Fruit fly (Drosophila melanogaster) S2 (cell line): ENCODE results near the gene CG9777.

Source experiments
- CG8478 ChIP-seq: fragments of >200 bp; optimal IDR thresholded peaks from 2 replicates; lab custom pipeline; 2018
- CTCF ChIP-seq, 2 experiments: fragments of >200 bp; optimal IDR thresholded peaks; 2 replicates each; lab custom pipeline; 2018

CG9777 gene

DNA sequence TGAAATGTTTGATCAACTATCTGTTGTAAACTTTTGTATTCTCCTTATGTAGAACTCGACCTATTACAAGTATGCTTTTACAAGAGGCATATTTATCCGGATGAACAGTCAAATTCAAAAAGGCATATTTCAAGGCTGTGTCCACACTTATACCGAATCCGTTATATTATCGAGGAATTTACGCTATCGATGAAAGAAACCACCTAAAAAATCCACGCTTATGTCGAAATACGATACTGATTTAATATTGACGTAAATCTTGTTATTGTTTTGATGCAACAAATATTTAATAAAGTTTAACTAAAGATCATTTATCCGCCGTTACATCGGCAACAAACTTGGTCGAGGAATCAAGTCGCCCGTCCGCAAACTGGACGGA, 44.4 kb downstream of the CG9777 start, which contains the start of gene CG13014:
Gene CG13014 (plus strand): TSS at position 206 of the 379 bp plus-strand sequence.
- no peak for TF ChIP-seq CG8478 (lab: Kevin White, UChicago)
- TF ChIP-seq CTCF (optimal IDR thresholded peaks at IDR 0.05; lab: Kevin White, UChicago), result no peak

dm6 chrX:16587021-16587667, 44.9 kb downstream of the CG9777 start, which contains the start of gene CanA-14F:
Gene CanA-14F, minus strand, starts transcription at chrX:16587172.
- TF ChIP-seq CG8478 (lab: Kevin White, UChicago), result no peak
- no peak for TF ChIP-seq CTCF (optimal IDR thresholded peaks at IDR 0.05; lab: Kevin White, UChicago)

DNA sequence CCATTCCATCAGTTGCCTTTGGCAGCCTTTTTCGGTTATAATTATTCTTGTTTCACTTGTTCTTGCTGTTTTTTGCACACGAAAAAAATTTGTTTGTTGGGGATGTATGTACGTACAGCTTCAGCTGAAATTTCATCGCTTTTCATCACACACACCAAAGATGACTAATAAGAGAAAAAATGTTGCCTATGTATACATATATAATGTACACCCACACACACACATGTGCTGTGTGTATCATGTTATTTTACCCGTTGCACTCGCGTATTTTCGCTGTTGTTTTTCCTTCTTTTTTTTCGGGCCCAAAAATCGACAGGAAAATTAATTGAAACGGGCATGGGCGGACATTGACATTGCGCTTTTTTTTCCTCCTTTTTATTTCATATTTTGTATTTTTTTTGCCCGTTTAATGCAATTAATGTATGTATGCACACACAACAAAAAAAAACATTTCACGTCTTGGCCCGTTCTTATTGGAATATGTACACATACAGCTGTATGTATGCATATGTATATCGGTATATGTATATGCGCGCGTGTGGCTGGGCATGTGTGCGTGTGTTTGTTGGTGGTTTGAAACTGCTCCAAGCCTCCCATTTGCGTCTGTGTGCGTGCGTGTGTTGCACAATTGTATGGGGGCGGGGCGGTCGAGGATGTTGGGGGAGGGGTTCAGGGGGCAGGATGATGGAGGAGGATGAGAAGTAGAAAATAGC, 45.7 kb downstream of the CG9777 start:
- TF ChIP-seq CG8478 (lab: Kevin White, UChicago) (no peak), CTCF (optimal IDR thresholded peaks at IDR 0.05; lab: Kevin White, UChicago) (no peak)

DNA sequence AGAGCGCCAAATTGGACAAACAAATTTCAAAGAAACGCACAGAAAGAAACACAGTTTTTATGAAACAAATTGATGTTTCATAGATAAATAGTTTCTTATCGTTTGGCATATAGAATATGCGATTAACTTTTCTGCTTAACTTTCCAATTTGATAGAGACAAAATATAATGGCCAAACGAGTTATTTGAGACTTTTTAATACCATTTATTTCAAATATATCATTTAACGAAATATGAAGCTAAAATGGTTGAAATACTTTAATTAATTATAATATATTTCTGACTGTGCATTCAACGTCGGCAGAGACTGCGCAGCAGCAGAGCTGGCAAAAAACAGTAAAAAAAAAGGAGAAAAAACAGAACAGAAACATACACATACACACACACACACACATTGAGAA, 46.5 kb downstream of the CG9777 start:
- TF ChIP-seq CTCF (optimal IDR thresholded peaks at IDR 0.05; lab: Kevin White, UChicago) (no peak), CG8478 (lab: Kevin White, UChicago) (no peak)

DNA sequence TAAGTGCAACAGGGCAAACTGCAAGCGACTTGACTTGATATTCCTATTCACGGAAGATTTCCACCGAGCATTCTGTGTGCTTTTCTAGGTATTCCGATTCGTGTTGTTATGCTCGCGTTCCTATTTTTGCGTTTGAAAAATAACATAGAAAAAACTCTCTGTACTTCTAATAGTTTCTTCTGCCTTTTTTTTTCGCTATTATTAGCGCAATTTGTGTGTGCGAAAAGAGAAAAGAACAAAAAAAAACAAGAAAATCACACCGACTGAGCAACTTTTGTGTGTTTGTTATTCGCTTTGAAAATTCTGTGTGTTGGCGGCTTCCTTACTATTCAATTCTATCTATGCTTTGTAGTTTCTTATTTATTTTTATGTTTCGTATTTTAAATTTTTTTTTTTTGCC, 48.3 kb downstream of the CG9777 start:
- no peak for TF ChIP-seq CTCF (optimal IDR thresholded peaks at IDR 0.05; lab: Kevin White, UChicago)
- TF ChIP-seq CG8478 (lab: Kevin White, UChicago), result no peak

DNA sequence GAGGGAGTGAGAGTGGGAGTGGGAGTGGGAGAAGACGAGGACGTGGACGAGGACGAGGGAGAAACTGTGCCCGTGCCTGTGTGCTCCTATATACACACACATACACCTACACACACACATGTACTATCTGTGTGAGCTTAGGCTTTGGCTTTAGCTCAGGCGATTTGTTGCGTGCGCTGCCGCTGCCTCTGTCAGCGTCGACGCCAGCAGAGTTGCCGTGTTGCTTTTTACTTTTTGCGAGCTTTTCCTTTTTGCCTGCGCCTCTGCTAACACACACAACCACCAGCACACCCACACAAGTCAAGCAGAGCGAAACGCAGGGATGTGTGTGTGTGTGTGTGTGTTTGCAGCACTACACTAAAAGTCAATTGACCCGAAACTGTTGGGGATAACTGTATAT, 49.9 kb downstream of the CG9777 start:
- TF ChIP-seq CG8478 (lab: Kevin White, UChicago) (no peak), CTCF (optimal IDR thresholded peaks at IDR 0.05; lab: Kevin White, UChicago) (no peak)

dm6 chrX:16581703-16582102, 50.3 kb downstream of the CG9777 start:
- TF ChIP-seq CTCF (optimal IDR thresholded peaks at IDR 0.05; lab: Kevin White, UChicago), result no peak
- TF ChIP-seq CG8478 (lab: Kevin White, UChicago), result no peak
